Worm (Caenorhabditis elegans) whole organism, L3 larva: Measurements from ENCODE around the gene C08E3.15.

Source experiments
- ZK546.5 ChIP-seq: sonication (generic microtip); optimal IDR thresholded peaks from 2 replicates; lab custom pipeline; 2017; ENCODE audit warnings: missing biosample characterization, missing genetic modification characterization
- ama-1 ChIP-seq: fragments of 150-350 bp; optimal IDR thresholded peaks from 2 replicates; lab custom pipeline; 2018
- elt-3 ChIP-seq, 3 experiments: fragments of 150-350 bp in 1 of 3; sonication (generic microtip) in 2 of 3; optimal IDR thresholded peaks; 2 replicates in 2 of 3; 4 replicates in 1 of 3; lab custom pipeline; 2014 to 2017; ENCODE audit warnings: missing biosample characterization in 3 of 3, missing genetic modification characterization in 3 of 3
- jun-1 ChIP-seq: fragments of 150-350 bp; optimal IDR thresholded peaks from 2 replicates; lab custom pipeline; 2014; ENCODE audit warnings: missing biosample characterization, missing genetic modification reagents, missing genetic modification characterization
- nhr-11 ChIP-seq: fragments of 150-350 bp; optimal IDR thresholded peaks from 2 replicates; lab custom pipeline; 2014; ENCODE audit warnings: missing biosample characterization, missing genetic modification characterization
- nhr-237 ChIP-seq: fragments of 150-350 bp; optimal IDR thresholded peaks from 2 replicates; lab custom pipeline; 2014; ENCODE audit warnings: missing biosample characterization, missing genetic modification characterization
- nhr-28 ChIP-seq: fragments of 150-350 bp; optimal IDR thresholded peaks from 2 replicates; lab custom pipeline; 2014; ENCODE audit warnings: missing biosample characterization, missing genetic modification characterization
- sea-2 ChIP-seq: fragments of 150-350 bp; sonication (generic microtip); optimal IDR thresholded peaks from 4 replicates; lab custom pipeline; 2014; ENCODE audit warnings: missing biosample characterization, missing genetic modification reagents, missing genetic modification characterization
- unc-39 ChIP-seq: sonication (generic microtip); optimal IDR thresholded peaks from 4 replicates; lab custom pipeline; 2017; ENCODE audit warnings: missing biosample characterization, missing genetic modification characterization
- unc-62 ChIP-seq: fragments of 150-350 bp; sonication (generic microtip); optimal IDR thresholded peaks from 4 replicates; lab custom pipeline; 2014; ENCODE audit warnings: missing biosample characterization, missing genetic modification reagents, missing genetic modification characterization
- ztf-11 ChIP-seq: fragments of 150-350 bp; optimal IDR thresholded peaks from 2 replicates; lab custom pipeline; 2014; ENCODE audit warnings: missing biosample characterization, missing genetic modification characterization

DNA sequence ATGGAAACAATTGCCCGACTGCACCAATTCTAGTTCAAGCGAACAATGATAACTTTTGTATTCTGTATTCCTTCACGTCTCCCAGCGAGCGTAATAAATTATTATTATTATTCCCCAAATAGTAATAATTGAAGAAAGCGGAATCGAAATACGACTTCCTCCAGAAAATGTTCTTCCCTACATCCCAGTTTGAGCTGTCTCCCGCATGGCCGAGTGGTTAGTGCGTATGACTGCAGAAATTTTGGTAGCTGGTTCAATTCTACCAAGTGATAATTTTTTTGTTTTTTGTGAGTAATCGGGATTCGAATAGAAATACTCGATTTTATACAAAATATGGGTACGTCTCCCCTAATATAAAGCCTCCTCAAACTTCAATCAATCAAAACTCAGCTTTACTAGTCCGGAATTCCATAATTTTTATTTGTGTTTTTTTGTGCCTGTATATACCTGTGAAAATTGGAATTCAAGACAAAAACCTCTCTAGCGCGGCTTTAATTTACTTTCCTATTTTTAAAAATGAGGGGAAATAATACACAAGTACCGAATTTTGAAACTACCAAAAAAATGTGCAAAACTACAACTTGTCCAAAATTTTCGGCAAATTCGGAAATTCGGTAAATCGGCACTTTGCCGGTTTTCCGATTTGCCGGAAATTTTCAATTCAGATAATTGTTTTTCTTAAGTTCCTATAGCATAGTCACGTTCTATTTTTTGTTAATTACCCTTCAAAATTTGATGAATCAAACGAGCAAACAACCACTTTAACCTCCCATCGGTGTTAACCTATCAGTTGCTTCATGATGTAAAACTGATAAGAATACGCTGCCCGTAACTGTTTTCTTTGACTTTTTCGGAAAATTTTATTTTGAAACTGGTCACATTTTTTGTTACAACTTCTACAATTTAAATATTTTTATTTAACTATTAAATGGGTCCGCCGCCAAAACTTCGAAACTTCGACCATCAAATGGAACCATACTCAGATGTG is 30.3 kb downstream of the C08E3.15 start, which contains the start of gene bath-46:
- no peak for TF ChIP-seq ama-1
- no peak for TF ChIP-seq nhr-11 (tag; lab: Kevin White, UChicago)
- TF ChIP-seq unc-39 (tag; lab: Kevin White, UChicago) = no peak
- TF ChIP-seq nhr-237 (tag; lab: Kevin White, UChicago) = no peak
- TF ChIP-seq unc-62 (GFP tag; lab: Kevin White, UChicago) = no peak
- no peak for TF ChIP-seq ZK546.5 (tag; lab: Kevin White, UChicago)
- no peak for TF ChIP-seq jun-1 (tag; lab: Kevin White, UChicago)
- no peak for TF ChIP-seq sea-2 (GFP tag; lab: Kevin White, UChicago)
- TF ChIP-seq nhr-28 = no peak
- TF ChIP-seq ztf-11 (tag; lab: Kevin White, UChicago) = no peak
- no peak for TF ChIP-seq elt-3 (tag; optimal IDR thresholded peaks at IDR 0.05; lab: Kevin White, UChicago)
